Worm (Caenorhabditis elegans) whole organism, L3 larva: ENCODE data around the gene ncl-1.
"Not testable (repeated sequence)": the region's sequence is repeated elsewhere in the genome, so short reads cannot be mapped to it uniquely, and the experiment has no call there.

Source experiments
- ama-1 ChIP-seq: fragments of 150-350 bp; optimal IDR thresholded peaks from 2 replicates; lab custom pipeline; 2018
- elt-3 ChIP-seq, 3 experiments: fragments of 150-350 bp in 1 of 3; sonication (generic microtip) in 2 of 3; optimal IDR thresholded peaks; 2 replicates in 2 of 3; 4 replicates in 1 of 3; lab custom pipeline; 2014 to 2017; ENCODE audit warnings: missing biosample characterization in 3 of 3, missing genetic modification characterization in 3 of 3
- lin-39 ChIP-seq: fragments of 150-350 bp; optimal IDR thresholded peaks from 2 replicates; lab custom pipeline; 2018; ENCODE audit warnings: missing biosample characterization, missing genetic modification reagents, missing genetic modification characterization
- nhr-237 ChIP-seq: fragments of 150-350 bp; optimal IDR thresholded peaks from 2 replicates; lab custom pipeline; 2014; ENCODE audit warnings: missing biosample characterization, missing genetic modification characterization
- nhr-28 ChIP-seq: fragments of 150-350 bp; optimal IDR thresholded peaks from 2 replicates; lab custom pipeline; 2014; ENCODE audit warnings: missing biosample characterization, missing genetic modification characterization
- pha-4 ChIP-seq: fragments of 150-350 bp; optimal IDR thresholded peaks from 2 replicates; lab custom pipeline; 2014; ENCODE audit warnings: missing biosample characterization, missing genetic modification reagents, missing genetic modification characterization
- snpc-4 ChIP-seq: fragments of 150-350 bp; optimal IDR thresholded peaks from 2 replicates; lab custom pipeline; 2014; ENCODE audit warnings: missing biosample characterization, missing genetic modification characterization

DNA sequence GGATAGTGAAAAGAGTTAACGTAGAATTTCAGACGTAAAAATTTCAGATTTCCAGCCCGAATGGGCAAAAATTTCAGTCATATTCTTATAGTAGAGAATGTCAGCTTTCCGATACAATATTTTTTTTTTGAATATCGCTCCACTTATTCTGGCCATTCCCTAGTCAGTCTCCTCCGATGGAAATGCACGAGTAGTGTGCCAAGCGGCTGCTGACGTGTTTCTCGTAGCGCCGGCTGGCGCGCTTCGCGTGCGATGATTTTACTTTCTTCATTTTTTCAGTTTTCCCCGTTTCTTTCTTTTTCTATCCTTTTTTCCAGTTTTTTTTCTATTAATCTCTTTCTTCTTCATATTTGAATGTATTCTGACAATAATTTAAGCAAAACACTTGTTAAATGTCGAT lies 51.5 kb downstream of the ncl-1 start:
- TF ChIP-seq ama-1 (lab: Kevin White, UChicago); lin-39 (tag; lab: Kevin White, UChicago); nhr-28; nhr-237 (tag; lab: Kevin White, UChicago); elt-3 (tag; optimal IDR thresholded peaks at IDR 0.05; lab: Kevin White, UChicago): not testable (repeated sequence)
- TF ChIP-seq pha-4 (tag; lab: Kevin White, UChicago) (peak; percentile 37), snpc-4 (tag; lab: Kevin White, UChicago) (peak; percentile 20)
